Worm (Caenorhabditis elegans) whole organism, young adult: ENCODE results near the gene F35D2.3.

Experiments
- B0019.2 ChIP-seq: fragments of 200-800 bp; sonication (Bioruptor generic); conservative IDR thresholded peaks from 2 replicates; pipeline ENCODE4 v1.3.6; 2022; ENCODE audit warnings: missing genetic modification reagents, missing genetic modification characterization, missing compliant biosample characterization
- F22D6.2 ChIP-seq: sonication (generic microtip); optimal IDR thresholded peaks from 2 replicates; lab custom pipeline; 2016; ENCODE audit warnings: mild to moderate bottlenecking, missing genetic modification characterization, missing compliant biosample characterization
- F33H1.4 ChIP-seq: fragments of 200-800 bp; sonication (Bioruptor generic); IDR thresholded peaks from 2 replicates; pipeline ENCODE4 v1.3.6; 2022; ENCODE audit warnings: missing genetic modification reagents, missing genetic modification characterization, missing compliant biosample characterization
- F37B4.10 ChIP-seq: fragments of 200-800 bp; sonication (Bioruptor generic); IDR thresholded peaks from 2 replicates; pipeline ENCODE4 v1.3.6; 2022; ENCODE audit warnings: missing genetic modification characterization, missing compliant biosample characterization
- F49E8.2 ChIP-seq: sonication (generic microtip); optimal IDR thresholded peaks from 3 replicates; lab custom pipeline; 2017; ENCODE audit warnings: missing genetic modification characterization, mild to moderate bottlenecking, missing compliant biosample characterization, antibody characterized with exemption, moderate library complexity; ENCODE audit not compliant: insufficient read depth
- F57C9.4 ChIP-seq: sonication (generic microtip); optimal IDR thresholded peaks from 2 replicates; lab custom pipeline; 2017; ENCODE audit warnings: mild to moderate bottlenecking, missing genetic modification characterization, missing compliant biosample characterization
- K12H6.12 ChIP-seq: fragments of 200-800 bp; sonication (Bioruptor generic); optimal IDR thresholded peaks from 2 replicates; lab custom pipeline; 2018; ENCODE audit warnings: mild to moderate bottlenecking, missing genetic modification characterization, missing compliant biosample characterization
- T26A5.8 ChIP-seq: sonication (generic microtip); optimal IDR thresholded peaks from 2 replicates; lab custom pipeline; 2016; ENCODE audit warnings: missing genetic modification characterization, missing compliant biosample characterization
- Y67H2A.10 ChIP-seq: fragments of 200-800 bp; sonication (Bioruptor generic); conservative IDR thresholded peaks from 2 replicates; pipeline ENCODE4 v1.3.6; 2022; ENCODE audit warnings: missing genetic modification reagents, missing genetic modification characterization, missing compliant biosample characterization
- akir-1 ChIP-seq: fragments of 200-800 bp; sonication (Bioruptor generic); optimal IDR thresholded peaks from 2 replicates; lab custom pipeline; 2018; ENCODE audit warnings: mild to moderate bottlenecking, missing genetic modification characterization, moderate library complexity, missing compliant biosample characterization
- aptf-3 ChIP-seq: fragments of 200-800 bp; sonication (Bioruptor generic); IDR thresholded peaks from 2 replicates; pipeline ENCODE4 v1.3.6; 2022; ENCODE audit warnings: missing genetic modification characterization, missing compliant biosample characterization
- atf-7 ChIP-seq: sonication (generic microtip); optimal IDR thresholded peaks from 2 replicates; lab custom pipeline; 2017; ENCODE audit warnings: mild to moderate bottlenecking, missing genetic modification characterization, missing compliant biosample characterization
- athp-1 ChIP-seq: sonication (generic microtip); optimal IDR thresholded peaks from 2 replicates; lab custom pipeline; 2017; ENCODE audit warnings: mild to moderate bottlenecking, missing genetic modification characterization, missing compliant biosample characterization
- attf-5 ChIP-seq: fragments of 200-800 bp; sonication (Bioruptor generic); optimal IDR thresholded peaks from 2 replicates; lab custom pipeline; 2018; ENCODE audit warnings: mild to moderate bottlenecking, missing genetic modification characterization, missing compliant biosample characterization
- bed-2 ChIP-seq: fragments of 200-800 bp; sonication (Bioruptor generic); IDR thresholded peaks from 2 replicates; pipeline ENCODE4 v1.3.6; 2022; ENCODE audit warnings: missing genetic modification reagents, missing genetic modification characterization, missing compliant biosample characterization
- ceh-100 ChIP-seq: fragments of 200-800 bp; sonication (Bioruptor generic); IDR thresholded peaks from 2 replicates; pipeline ENCODE4 v1.3.6; 2022; ENCODE audit warnings: missing genetic modification reagents, missing genetic modification characterization, missing compliant biosample characterization
- ceh-40 ChIP-seq: fragments of 200-800 bp; sonication (Bioruptor generic); IDR thresholded peaks from 2 replicates; pipeline ENCODE4 v1.3.6; 2022; ENCODE audit warnings: missing genetic modification characterization, missing compliant biosample characterization
- ceh-58 ChIP-seq: fragments of 200-800 bp; sonication (Bioruptor generic); IDR thresholded peaks from 2 replicates; pipeline ENCODE4 v1.3.6; 2022; ENCODE audit warnings: missing genetic modification characterization, missing compliant biosample characterization
- die-1 ChIP-seq: sonication (generic microtip); optimal IDR thresholded peaks from 2 replicates; lab custom pipeline; 2016; ENCODE audit warnings: missing genotype, mild to moderate bottlenecking, missing genetic modification characterization, missing compliant biosample characterization
- dox-1 ChIP-seq: fragments of 200-800 bp; sonication (Bioruptor generic); IDR thresholded peaks from 2 replicates; pipeline ENCODE4 v1.3.6; 2022; ENCODE audit warnings: missing genetic modification reagents, missing genetic modification characterization, missing compliant biosample characterization
- efl-1 ChIP-seq: fragments of 150-350 bp; optimal IDR thresholded peaks from 2 replicates; lab custom pipeline; 2014; ENCODE audit warnings: missing biosample characterization, missing genetic modification reagents, missing genetic modification characterization
- egl-18 ChIP-seq: fragments of 200-800 bp; sonication (Bioruptor generic); IDR thresholded peaks from 2 replicates; pipeline ENCODE4 v1.3.6; 2022; ENCODE audit warnings: missing genetic modification reagents, missing genetic modification characterization, missing compliant biosample characterization
- egl-44 ChIP-seq: fragments of 200-800 bp; sonication (Bioruptor generic); IDR thresholded peaks from 2 replicates; pipeline ENCODE4 v1.3.6; 2022; ENCODE audit warnings: missing genetic modification reagents, missing genetic modification characterization, missing compliant biosample characterization
- hmg-20 ChIP-seq: fragments of 200-800 bp; sonication (Bioruptor generic); IDR thresholded peaks from 2 replicates; pipeline ENCODE4 v1.3.6; 2022; ENCODE audit warnings: missing genetic modification reagents, missing genetic modification characterization, missing compliant biosample characterization
- hrde-1 ChIP-seq: sonication (generic microtip); optimal IDR thresholded peaks from 2 replicates; lab custom pipeline; 2016; ENCODE audit warnings: missing genetic modification characterization, mild to moderate bottlenecking, missing compliant biosample characterization, moderate library complexity, missing genotype, missing genetic modification reagents, borderline replicate concordance
- hsf-1 ChIP-seq: fragments of 200-800 bp; sonication (Bioruptor generic); IDR thresholded peaks from 2 replicates; pipeline ENCODE4 v1.3.6; 2022; ENCODE audit warnings: missing genetic modification reagents, missing genetic modification characterization, missing compliant biosample characterization
- lag-1 ChIP-seq: fragments of 200-800 bp; sonication (Bioruptor generic); IDR thresholded peaks from 2 replicates; pipeline ENCODE4 v1.3.6; 2022; ENCODE audit warnings: missing genetic modification reagents, missing genetic modification characterization, missing compliant biosample characterization
- let-607 ChIP-seq, 2 experiments: fragments of 200-800 bp in 1 of 2; sonication (Bioruptor generic) in 1 of 2; sonication (generic microtip) in 1 of 2; optimal IDR thresholded peaks; 2 replicates each; lab custom pipeline; 2016 to 2018; ENCODE audit warnings: mild to moderate bottlenecking in 2 of 2, missing compliant biosample characterization in 2 of 2, missing genetic modification characterization in 2 of 2, moderate library complexity in 2 of 2, missing genotype in 1 of 2
- lin-40 ChIP-seq: sonication (generic microtip); optimal IDR thresholded peaks from 2 replicates; lab custom pipeline; 2016; ENCODE audit warnings: missing genetic modification characterization, mild to moderate bottlenecking, missing compliant biosample characterization, missing genotype, missing genetic modification reagents
- madf-10 ChIP-seq: sonication (generic microtip); optimal IDR thresholded peaks from 2 replicates; lab custom pipeline; 2016; ENCODE audit warnings: mild to moderate bottlenecking, missing genetic modification characterization, missing compliant biosample characterization
- madf-8 ChIP-seq: fragments of 200-800 bp; sonication (Bioruptor generic); conservative IDR thresholded peaks from 2 replicates; pipeline ENCODE4 v1.3.6; 2022; ENCODE audit warnings: missing genetic modification reagents, missing genetic modification characterization, missing compliant biosample characterization
- mel-28 ChIP-seq: sonication (generic microtip); optimal IDR thresholded peaks from 2 replicates; lab custom pipeline; 2016; ENCODE audit warnings: borderline replicate concordance, mild to moderate bottlenecking, missing genetic modification characterization, missing compliant biosample characterization
- nfya-1 ChIP-seq: sonication (generic microtip); optimal IDR thresholded peaks from 2 replicates; lab custom pipeline; 2017; ENCODE audit warnings: antibody characterized with exemption, missing compliant biosample characterization, missing genetic modification characterization, borderline replicate concordance; ENCODE audit not compliant: insufficient read depth
- nfya-2 ChIP-seq: fragments of 200-800 bp; sonication (Bioruptor generic); IDR thresholded peaks from 2 replicates; pipeline ENCODE4 v1.3.6; 2022; ENCODE audit warnings: missing genetic modification reagents, missing genetic modification characterization, missing compliant biosample characterization
- rec-8 ChIP-seq, 2 experiments: sonication (generic microtip); optimal IDR thresholded peaks; 2 replicates each; lab custom pipeline; 2016; ENCODE audit warnings: mild to moderate bottlenecking in 2 of 2, missing genetic modification characterization in 2 of 2, missing genetic modification reagents in 2 of 2, missing genotype in 2 of 2, missing biosample characterization in 1 of 2, missing compliant biosample characterization in 1 of 2, moderate library complexity in 1 of 2
- sea-2 ChIP-seq: fragments of 200-800 bp; sonication (Bioruptor generic); IDR thresholded peaks from 2 replicates; pipeline ENCODE4 v1.3.6; 2022; ENCODE audit warnings: missing genetic modification characterization, missing compliant biosample characterization
- snpc-1.1 ChIP-seq: sonication (generic microtip); optimal IDR thresholded peaks from 2 replicates; lab custom pipeline; 2017; ENCODE audit warnings: missing genetic modification characterization, mild to moderate bottlenecking, missing compliant biosample characterization, antibody characterized with exemption, moderate library complexity, missing genotype, missing genetic modification reagents; ENCODE audit not compliant: insufficient read depth
- snpc-3.4 ChIP-seq: sonication (generic microtip); optimal IDR thresholded peaks from 2 replicates; lab custom pipeline; 2017; ENCODE audit warnings: missing genetic modification characterization, mild to moderate bottlenecking, missing compliant biosample characterization, antibody characterized with exemption, moderate library complexity, missing genotype, missing genetic modification reagents
- snpc-4 ChIP-seq, 5 experiments: fragments of 150-350 bp in 1 of 5; sonication (generic microtip) in 4 of 5; optimal IDR thresholded peaks; 2 replicates each; lab custom pipeline; 2014 to 2018; ENCODE audit warnings: missing genetic modification characterization in 5 of 5, missing biosample characterization in 3 of 5, antibody characterized with exemption in 2 of 5, mild to moderate bottlenecking in 2 of 5, missing compliant biosample characterization in 2 of 5, missing genotype in 2 of 5, moderate library complexity in 2 of 5, missing genetic modification reagents in 1 of 5
- somi-1 ChIP-seq: fragments of 200-800 bp; sonication (Bioruptor generic); optimal IDR thresholded peaks from 2 replicates; lab custom pipeline; 2018; ENCODE audit warnings: mild to moderate bottlenecking, missing genetic modification characterization, missing compliant biosample characterization
- tbx-9 ChIP-seq: sonication (generic microtip); optimal IDR thresholded peaks from 2 replicates; lab custom pipeline; 2016; ENCODE audit warnings: borderline replicate concordance, missing genetic modification characterization, inconsistent platforms, missing compliant biosample characterization
- unc-130 ChIP-seq: sonication (generic microtip); optimal IDR thresholded peaks from 2 replicates; lab custom pipeline; 2016; ENCODE audit warnings: missing genetic modification reagents, missing genetic modification characterization, missing compliant biosample characterization
- xnd-1 ChIP-seq: sonication (generic microtip); optimal IDR thresholded peaks from 2 replicates; lab custom pipeline; 2016; ENCODE audit warnings: missing genotype, missing genetic modification reagents, missing genetic modification characterization, missing compliant biosample characterization
- zfh-2 ChIP-seq: fragments of 200-800 bp; sonication (Bioruptor generic); conservative IDR thresholded peaks from 2 replicates; pipeline ENCODE4 v1.3.6; 2022; ENCODE audit warnings: missing genetic modification reagents, missing genetic modification characterization, missing compliant biosample characterization
- ztf-26 ChIP-seq: sonication (generic microtip); optimal IDR thresholded peaks from 2 replicates; lab custom pipeline; 2017; ENCODE audit warnings: missing genetic modification characterization, missing compliant biosample characterization
- ztf-6 ChIP-seq: fragments of 200-800 bp; sonication (Bioruptor generic); IDR thresholded peaks from 2 replicates; pipeline ENCODE4 v1.3.6; 2022; ENCODE audit warnings: missing genetic modification reagents, missing genetic modification characterization, missing compliant biosample characterization

Gene F35D2.3

DNA sequence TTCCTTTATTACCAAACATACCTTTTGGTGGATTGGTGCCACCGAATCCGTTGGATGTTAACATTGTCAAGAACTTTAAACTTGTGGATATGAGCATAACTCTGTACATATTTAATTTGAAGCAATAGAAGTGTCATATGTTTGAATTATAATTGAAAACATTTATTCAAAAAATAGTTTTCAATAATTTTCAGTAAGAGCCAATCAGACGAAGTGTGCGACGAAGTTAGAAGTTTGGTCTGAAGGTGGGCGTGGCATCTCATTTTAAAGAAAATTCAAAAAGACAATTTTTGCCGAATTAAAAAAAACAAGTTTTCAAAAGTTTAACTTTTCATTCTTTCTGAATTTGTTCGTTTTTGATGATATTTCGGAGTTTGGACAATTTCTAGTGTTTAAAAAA is 24.4 kb downstream of the F35D2.3 start, which contains the start of gene syd-1:
TSS of gene syd-1 (minus strand) at position 101 of the 400 bp plus-strand sequence.
- no peak for TF ChIP-seq athp-1 (tag; lab: Kevin White, UChicago)
- no peak for TF ChIP-seq egl-18 (GFP tag; lab: Robert Waterston, UW)
- TF ChIP-seq K12H6.12 (tag; lab: Kevin White, UChicago): no peak
- TF ChIP-seq somi-1: no peak
- TF ChIP-seq F49E8.2 (tag; lab: Kevin White, UChicago): no peak
- no peak for TF ChIP-seq zfh-2
- TF ChIP-seq nfya-2 (GFP tag; lab: Robert Waterston, UW): no peak
- no peak for TF ChIP-seq bed-2 (GFP tag; lab: Robert Waterston, UW)
- no peak for TF ChIP-seq snpc-1.1 (tag; lab: Kevin White, UChicago)
- no peak for TF ChIP-seq aptf-3 (GFP tag; lab: Robert Waterston, UW)
- no peak for TF ChIP-seq ceh-100 (GFP tag; lab: Robert Waterston, UW)
- TF ChIP-seq die-1 (tag; lab: Kevin White, UChicago): no peak

DNA sequence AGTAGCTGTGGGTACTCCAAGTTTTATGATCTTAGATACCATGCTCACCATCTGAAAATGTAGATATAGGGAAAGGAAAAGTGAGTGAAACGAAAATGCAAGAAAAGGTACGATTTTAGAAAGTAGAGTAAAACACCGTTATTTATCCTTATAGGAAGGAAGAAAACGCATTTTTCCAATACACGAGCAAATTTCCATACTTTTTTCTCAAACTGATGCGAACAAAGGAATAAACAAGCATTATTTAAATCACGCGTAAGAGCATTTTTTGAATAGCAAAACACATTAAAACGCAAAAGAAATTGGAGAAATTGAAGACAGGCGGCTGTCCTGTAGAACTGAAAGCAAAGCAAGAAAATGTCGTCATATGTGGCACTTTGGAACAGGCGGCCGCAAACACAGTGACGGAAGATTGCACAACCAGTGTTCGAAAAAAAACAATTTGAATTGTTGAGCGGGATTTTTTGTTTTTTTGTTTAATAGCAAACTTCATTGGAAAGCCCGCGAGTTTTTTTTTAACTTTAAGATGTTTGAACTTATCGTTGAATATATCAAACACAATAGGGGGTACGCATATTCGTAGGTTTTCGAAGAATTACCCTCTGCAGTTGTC is 28.4 kb downstream of the F35D2.3 start, which contains the start of gene pgam-5:
TSS of gene pgam-5 (minus strand) at position 51 of the 613 bp plus-strand sequence.
- TF ChIP-seq ceh-40 (GFP tag; lab: Robert Waterston, UW): no peak
- no peak for TF ChIP-seq nfya-1 (tag; lab: Kevin White, UChicago)
- TF ChIP-seq Y67H2A.10 (GFP tag; lab: Robert Waterston, UW): no peak
- no peak for TF ChIP-seq let-607 (tag; optimal IDR thresholded peaks at IDR 0.05; lab: Kevin White, UChicago)
- TF ChIP-seq F37B4.10 (GFP tag; lab: Robert Waterston, UW): no peak
- no peak for TF ChIP-seq lin-40
- TF ChIP-seq ztf-6 (GFP tag; lab: Robert Waterston, UW): no peak
- no peak for TF ChIP-seq attf-5 (GFP tag; lab: Kevin White, UChicago)
- no peak for TF ChIP-seq F57C9.4
- no peak for TF ChIP-seq T26A5.8
- no peak for TF ChIP-seq sea-2 (GFP tag; lab: Robert Waterston, UW)
- peak; percentile 64 for TF ChIP-seq snpc-3.4 (tag; lab: Kevin White, UChicago)
- no peak for TF ChIP-seq madf-10
- peak; percentile 49; the same call in 1 of the 2 replicates for TF ChIP-seq F33H1.4 (GFP tag; lab: Robert Waterston, UW)
- TF ChIP-seq mel-28 (tag; lab: Kevin White, UChicago): no peak
- no peak for TF ChIP-seq ceh-58
- TF ChIP-seq atf-7 (tag; lab: Kevin White, UChicago): no peak
- peak; percentile 46 for TF ChIP-seq dox-1 (GFP tag; lab: Robert Waterston, UW)
- no peak for TF ChIP-seq ztf-26 (tag; lab: Kevin White, UChicago)
- no peak for TF ChIP-seq rec-8 (tag; optimal IDR thresholded peaks at IDR 0.05; lab: Kevin White, UChicago)
- no peak for TF ChIP-seq tbx-9
- TF ChIP-seq unc-130: no peak
- TF ChIP-seq B0019.2: 0 out of 2 replicates have a peak, but pooled peaks have one; percentile 29
- TF ChIP-seq akir-1 (GFP tag; lab: Kevin White, UChicago): no peak
- no peak for TF ChIP-seq hrde-1 (tag; lab: Kevin White, UChicago)
- peak; percentile 81 for TF ChIP-seq efl-1 (GFP tag; lab: Kevin White, UChicago)
- no peak for TF ChIP-seq hmg-20 (GFP tag; lab: Robert Waterston, UW)
- no peak for TF ChIP-seq hsf-1 (GFP tag; lab: Robert Waterston, UW)
- peak; percentile 80 for TF ChIP-seq madf-8
- no peak for TF ChIP-seq egl-44 (GFP tag; lab: Robert Waterston, UW)
- no peak for TF ChIP-seq snpc-4 (GFP tag; optimal IDR thresholded peaks at IDR 0.05; lab: Kevin White, UChicago)
- TF ChIP-seq snpc-4 (tag; optimal IDR thresholded peaks at IDR 0.05; lab: Kevin White, UChicago): no peak
- TF ChIP-seq xnd-1 (tag; lab: Kevin White, UChicago): peak; percentile 61
- no peak for TF ChIP-seq F22D6.2 (tag; lab: Kevin White, UChicago)
- no peak for TF ChIP-seq lag-1
